Worm (Caenorhabditis elegans) whole organism, L1 larva: ENCODE measurements around the gene kup-1.

Experiments
- C16A3.4 ChIP-seq: fragments of 150-350 bp; optimal IDR thresholded peaks from 2 replicates; lab custom pipeline; 2014; ENCODE audit warnings: missing biosample characterization, missing genetic modification characterization
- Y116A8C.19 ChIP-seq: sonication (generic microtip); optimal IDR thresholded peaks from 2 replicates; lab custom pipeline; 2016; ENCODE audit warnings: missing compliant biosample characterization, missing genetic modification characterization, borderline replicate concordance
- aha-1 ChIP-seq: fragments of 150-350 bp; optimal IDR thresholded peaks from 2 replicates; lab custom pipeline; 2014; ENCODE audit warnings: missing biosample characterization, missing genetic modification characterization
- aly-2 ChIP-seq: fragments of 150-350 bp; optimal IDR thresholded peaks from 2 replicates; lab custom pipeline; 2014; ENCODE audit warnings: missing biosample characterization, missing genetic modification characterization
- ceh-63 ChIP-seq: fragments of 200-800 bp; sonication (Bioruptor generic); optimal IDR thresholded peaks from 2 replicates; lab custom pipeline; 2018; ENCODE audit warnings: mild to moderate bottlenecking, missing genetic modification characterization, missing compliant biosample characterization
- ceh-8 ChIP-seq: fragments of 200-800 bp; sonication (Bioruptor generic); optimal IDR thresholded peaks from 2 replicates; lab custom pipeline; 2018; ENCODE audit warnings: mild to moderate bottlenecking, missing genetic modification characterization, moderate library complexity, missing compliant biosample characterization
- ceh-82 ChIP-seq, 3 experiments: fragments of 150-350 bp in 1 of 3; sonication (generic microtip) in 2 of 3; optimal IDR thresholded peaks; 2 replicates each; lab custom pipeline; 2014 to 2017; ENCODE audit warnings: missing biosample characterization in 3 of 3, missing genetic modification characterization in 3 of 3
- ceh-88 ChIP-seq: fragments of 200-800 bp; sonication (Bioruptor generic); IDR thresholded peaks from 2 replicates; pipeline ENCODE4 v1.3.6; 2022; ENCODE audit warnings: missing genetic modification characterization, missing compliant biosample characterization
- ces-1 ChIP-seq: fragments of 150-350 bp; optimal IDR thresholded peaks from 2 replicates; lab custom pipeline; 2014; ENCODE audit warnings: missing biosample characterization, missing genetic modification reagents, missing genetic modification characterization
- efl-1 ChIP-seq, 4 experiments: fragments of 150-350 bp; optimal IDR thresholded peaks in 3 of 4; peaks in 1 of 4; 1 replicate in 1 of 4; 2 replicates in 3 of 4; lab custom pipeline; 2014; ENCODE audit warnings: missing biosample characterization in 2 of 4, missing genetic modification characterization in 2 of 4, missing genetic modification reagents in 2 of 4
- egl-13 ChIP-seq: sonication (generic microtip); optimal IDR thresholded peaks from 2 replicates; lab custom pipeline; 2016; ENCODE audit warnings: missing genotype, missing genetic modification reagents, missing genetic modification characterization, missing compliant biosample characterization
- egl-27 ChIP-seq, 2 experiments: fragments of 150-350 bp in 1 of 2; sonication (generic microtip); optimal IDR thresholded peaks; 3 replicates each; lab custom pipeline; 2017 to 2018; ENCODE audit warnings: missing biosample characterization in 2 of 2, missing genetic modification characterization in 2 of 2, missing genetic modification reagents in 2 of 2
- fkh-10 ChIP-seq: sonication (generic microtip); optimal IDR thresholded peaks from 2 replicates; lab custom pipeline; 2017; ENCODE audit warnings: missing biosample characterization, missing genetic modification reagents, missing genetic modification characterization
- fkh-4 ChIP-seq: sonication (generic microtip); optimal IDR thresholded peaks from 2 replicates; lab custom pipeline; 2016; ENCODE audit warnings: missing compliant biosample characterization, missing genetic modification characterization, borderline replicate concordance
- fkh-8 ChIP-seq: sonication (generic microtip); optimal IDR thresholded peaks from 2 replicates; lab custom pipeline; 2016; ENCODE audit warnings: mild to moderate bottlenecking, missing genetic modification characterization, missing compliant biosample characterization
- fos-1 ChIP-seq: fragments of 150-350 bp; optimal IDR thresholded peaks from 2 replicates; lab custom pipeline; 2014; ENCODE audit warnings: missing biosample characterization, missing genetic modification characterization
- hlh-17 ChIP-seq: fragments of 200-800 bp; sonication (Bioruptor generic); optimal IDR thresholded peaks from 2 replicates; lab custom pipeline; 2018; ENCODE audit warnings: missing genetic modification characterization, mild to moderate bottlenecking, missing compliant biosample characterization, moderate library complexity, borderline replicate concordance
- isw-1 ChIP-seq: fragments of 200-800 bp; sonication (Bioruptor generic); IDR thresholded peaks from 2 replicates; pipeline ENCODE4 v1.3.6; 2022; ENCODE audit warnings: missing genetic modification characterization, missing compliant biosample characterization
- jun-1 ChIP-seq: fragments of 150-350 bp; optimal IDR thresholded peaks from 2 replicates; lab custom pipeline; 2014; ENCODE audit warnings: missing biosample characterization, missing genetic modification reagents, missing genetic modification characterization
- lin-14 ChIP-seq: fragments of 200-800 bp; sonication (Bioruptor generic); optimal IDR thresholded peaks from 2 replicates; lab custom pipeline; 2018; ENCODE audit warnings: mild to moderate bottlenecking, missing genetic modification characterization, moderate library complexity, missing compliant biosample characterization
- lin-15B ChIP-seq: fragments of 150-350 bp; sonication (generic microtip); optimal IDR thresholded peaks from 3 replicates; lab custom pipeline; 2014; ENCODE audit warnings: missing biosample characterization, missing genetic modification characterization
- lin-35 ChIP-seq, 2 experiments: fragments of 150-350 bp; optimal IDR thresholded peaks; 2 replicates each; lab custom pipeline; 2014; ENCODE audit warnings: missing biosample characterization in 2 of 2, missing genetic modification characterization in 2 of 2, missing genetic modification reagents in 2 of 2
- lin-39 ChIP-seq: fragments of 150-350 bp; optimal IDR thresholded peaks from 2 replicates; lab custom pipeline; 2014; ENCODE audit warnings: missing biosample characterization, missing genetic modification reagents, missing genetic modification characterization
- lsy-2 ChIP-seq, 2 experiments: fragments of 150-350 bp; optimal IDR thresholded peaks; 2 replicates each; lab custom pipeline; 2014; ENCODE audit warnings: missing biosample characterization in 2 of 2, missing genetic modification characterization in 2 of 2
- mep-1 ChIP-seq: fragments of 150-350 bp; optimal IDR thresholded peaks from 2 replicates; lab custom pipeline; 2014; ENCODE audit warnings: missing biosample characterization, missing genetic modification characterization
- nhr-11 ChIP-seq: fragments of 150-350 bp; optimal IDR thresholded peaks from 2 replicates; lab custom pipeline; 2014; ENCODE audit warnings: missing biosample characterization, missing genetic modification characterization
- nhr-12 ChIP-seq: sonication (generic microtip); optimal IDR thresholded peaks from 2 replicates; lab custom pipeline; 2017; ENCODE audit warnings: missing biosample characterization, missing genetic modification characterization
- nhr-237 ChIP-seq: fragments of 150-350 bp; optimal IDR thresholded peaks from 2 replicates; lab custom pipeline; 2014; ENCODE audit warnings: missing biosample characterization, missing genetic modification characterization
- nhr-28 ChIP-seq: fragments of 150-350 bp; optimal IDR thresholded peaks from 2 replicates; lab custom pipeline; 2014; ENCODE audit warnings: missing biosample characterization, missing genetic modification characterization
- nhr-71 ChIP-seq: sonication (generic microtip); optimal IDR thresholded peaks from 2 replicates; lab custom pipeline; 2016; ENCODE audit warnings: mild to moderate bottlenecking, missing genetic modification characterization, moderate library complexity, missing compliant biosample characterization
- nhr-76 ChIP-seq: sonication (generic microtip); optimal IDR thresholded peaks from 2 replicates; lab custom pipeline; 2017; ENCODE audit warnings: missing biosample characterization, missing genetic modification characterization
- nhr-77 ChIP-seq: fragments of 150-350 bp; optimal IDR thresholded peaks from 2 replicates; lab custom pipeline; 2014; ENCODE audit warnings: missing biosample characterization, missing genetic modification characterization
- nhr-84 ChIP-seq: sonication (generic microtip); optimal IDR thresholded peaks from 2 replicates; lab custom pipeline; 2017; ENCODE audit warnings: missing biosample characterization, missing genetic modification characterization
- pag-3 ChIP-seq: sonication (generic microtip); optimal IDR thresholded peaks from 2 replicates; lab custom pipeline; 2017; ENCODE audit warnings: missing genetic modification characterization, mild to moderate bottlenecking, missing compliant biosample characterization, antibody characterized with exemption, borderline replicate concordance; ENCODE audit not compliant: insufficient read depth
- pax-3 ChIP-seq: fragments of 200-800 bp; sonication (Bioruptor generic); optimal IDR thresholded peaks from 2 replicates; lab custom pipeline; 2018; ENCODE audit warnings: mild to moderate bottlenecking, missing genetic modification characterization, moderate library complexity, missing compliant biosample characterization
- pqm-1 ChIP-seq: sonication (generic microtip); optimal IDR thresholded peaks from 3 replicates; lab custom pipeline; 2017; ENCODE audit warnings: missing biosample characterization, missing genetic modification characterization
- rnt-1 ChIP-seq: sonication (generic microtip); optimal IDR thresholded peaks from 2 replicates; lab custom pipeline; 2016; ENCODE audit warnings: mild to moderate bottlenecking, missing genetic modification characterization, moderate library complexity, missing compliant biosample characterization
- skn-1 ChIP-seq: fragments of 150-350 bp; optimal IDR thresholded peaks from 2 replicates; lab custom pipeline; 2014; ENCODE audit warnings: missing biosample characterization, missing genetic modification characterization
- snpc-4 ChIP-seq: fragments of 150-350 bp; optimal IDR thresholded peaks from 2 replicates; lab custom pipeline; 2014; ENCODE audit warnings: missing biosample characterization, missing genetic modification characterization
- snu-23 ChIP-seq: sonication (generic microtip); optimal IDR thresholded peaks from 2 replicates; lab custom pipeline; 2016; ENCODE audit warnings: missing genetic modification characterization, missing compliant biosample characterization
- sup-37 ChIP-seq: fragments of 200-800 bp; sonication (Bioruptor generic); optimal IDR thresholded peaks from 2 replicates; lab custom pipeline; 2018; ENCODE audit warnings: mild to moderate bottlenecking, missing genetic modification characterization, missing compliant biosample characterization
- tlp-1 ChIP-seq: fragments of 150-350 bp; optimal IDR thresholded peaks from 2 replicates; lab custom pipeline; 2014; ENCODE audit warnings: missing biosample characterization, missing genetic modification characterization
- unc-130 ChIP-seq: fragments of 150-350 bp; optimal IDR thresholded peaks from 2 replicates; lab custom pipeline; 2017; ENCODE audit warnings: missing biosample characterization, missing genetic modification characterization, inconsistent platforms
- unc-30 ChIP-seq: sonication (generic microtip); optimal IDR thresholded peaks from 2 replicates; lab custom pipeline; 2017; ENCODE audit warnings: missing biosample characterization, missing genetic modification characterization
- unc-86 ChIP-seq: sonication (generic microtip); optimal IDR thresholded peaks from 2 replicates; lab custom pipeline; 2016; ENCODE audit warnings: missing genetic modification characterization, missing compliant biosample characterization
- zag-1 ChIP-seq: fragments of 150-350 bp; optimal IDR thresholded peaks from 2 replicates; lab custom pipeline; 2014; ENCODE audit warnings: missing biosample characterization, missing genetic modification characterization
- zip-4 ChIP-seq: fragments of 200-800 bp; sonication (Bioruptor generic); optimal IDR thresholded peaks from 2 replicates; lab custom pipeline; 2018; ENCODE audit warnings: mild to moderate bottlenecking, missing genetic modification characterization, moderate library complexity, missing compliant biosample characterization

kup-1 gene

ce11 chrV:11986078-11986869 lies 54.4 kb downstream of the kup-1 start (continued):
- no peak for TF ChIP-seq unc-130 (tag; lab: Kevin White, UChicago)
- no peak for TF ChIP-seq snpc-4
- TF ChIP-seq nhr-76: no peak

ce11 chrV:11985384-11985783 lies 55.3 kb downstream of the kup-1 start, which contains the start of gene mans-2:
Gene mans-2 (minus strand): TSS chrV:11985484.
- no peak for TF ChIP-seq Y116A8C.19 (tag; lab: Kevin White, UChicago)
- no peak for TF ChIP-seq ceh-88 (GFP tag; lab: Robert Waterston, UW)
- TF ChIP-seq nhr-71: no peak
- TF ChIP-seq unc-30 (tag; lab: Kevin White, UChicago): no peak
- TF ChIP-seq lin-35 (GFP tag; optimal IDR thresholded peaks at IDR 0.05; lab: Kevin White, UChicago): no peak
- no peak for TF ChIP-seq lin-14 (GFP tag; lab: Kevin White, UChicago)
- no peak for TF ChIP-seq isw-1 (GFP tag; lab: Robert Waterston, UW)
- TF ChIP-seq, all 84 proteins: peak for 0

- peak; percentile 52 for TF ChIP-seq isw-1 (GFP tag; lab: Robert Waterston, UW)
- TF ChIP-seq zag-1 (tag; lab: Kevin White, UChicago): no peak
- TF ChIP-seq pqm-1 (tag; lab: Kevin White, UChicago): no peak
- TF ChIP-seq efl-1 (optimal IDR thresholded peaks at IDR 0.05; lab: Kevin White, UChicago): peak; percentile 92 to 98
- peak; percentile 91 to 99 for TF ChIP-seq efl-1 (GFP tag; optimal IDR thresholded peaks at IDR 0.05 in 1 of 2; lab: Kevin White, UChicago)
- peak; percentile 24 for TF ChIP-seq unc-86 (tag; lab: Kevin White, UChicago)
- TF ChIP-seq ceh-82 (tag; optimal IDR thresholded peaks at IDR 0.05; lab: Kevin White, UChicago): peak; percentile 41 to 76 (median 71)
- TF ChIP-seq aly-2: peak; percentile 21
- no peak for TF ChIP-seq fkh-10 (GFP tag; lab: Kevin White, UChicago)
- TF ChIP-seq rnt-1 (tag; lab: Kevin White, UChicago): peak; percentile 56
- no peak for TF ChIP-seq ces-1
- no peak for TF ChIP-seq pag-3 (tag; lab: Kevin White, UChicago)
- peak; percentile 44 for TF ChIP-seq fkh-8 (tag; lab: Kevin White, UChicago)
- TF ChIP-seq jun-1 (tag; lab: Kevin White, UChicago): peak; percentile 1
- peak; percentile 94 for TF ChIP-seq snpc-4
- no peak for TF ChIP-seq nhr-11 (tag; lab: Kevin White, UChicago)
- TF ChIP-seq lin-39 (tag; lab: Kevin White, UChicago): no peak
- TF ChIP-seq egl-27 (tag; optimal IDR thresholded peaks at IDR 0.05; lab: Kevin White, UChicago): no peak
- TF ChIP-seq sup-37: no peak
- TF ChIP-seq tlp-1: no peak
- TF ChIP-seq ceh-8: no peak
- no peak for TF ChIP-seq hlh-17 (GFP tag; lab: Kevin White, UChicago)
- TF ChIP-seq lin-15B (tag; lab: Kevin White, UChicago): peak; percentile 83
- peak; percentile 68 for TF ChIP-seq snu-23 (GFP tag; lab: Kevin White, UChicago)
- TF ChIP-seq nhr-84 (tag; lab: Kevin White, UChicago): no peak
- no peak for TF ChIP-seq nhr-28 (tag; lab: Kevin White, UChicago)
- peak; percentile 74 for TF ChIP-seq mep-1 (tag; lab: Kevin White, UChicago)
- TF ChIP-seq ceh-63 (GFP tag; lab: Kevin White, UChicago): no peak
- TF ChIP-seq fkh-4 (tag; lab: Kevin White, UChicago): no peak
- TF ChIP-seq nhr-77 (tag; lab: Kevin White, UChicago): peak; percentile 34
- no peak for TF ChIP-seq zip-4 (GFP tag; lab: Kevin White, UChicago)
- no peak for TF ChIP-seq aha-1 (tag; lab: Kevin White, UChicago)
- TF ChIP-seq egl-13 (tag; lab: Kevin White, UChicago): no peak
- TF ChIP-seq C16A3.4 (tag; lab: Kevin White, UChicago): peak; percentile 73
- TF ChIP-seq nhr-12 (tag; lab: Kevin White, UChicago): no peak
- TF ChIP-seq fos-1: peak; percentile 47
- TF ChIP-seq nhr-237 (tag; lab: Kevin White, UChicago): no peak
- TF ChIP-seq pax-3 (tag; lab: Kevin White, UChicago): no peak
- peak; percentile 66 to 88 for TF ChIP-seq lsy-2 (tag; optimal IDR thresholded peaks at IDR 0.05; lab: Kevin White, UChicago)
- peak; percentile 99 for TF ChIP-seq skn-1 (tag; lab: Kevin White, UChicago)
- peak; percentile 91 to 97 for TF ChIP-seq lin-35 (GFP tag; optimal IDR thresholded peaks at IDR 0.05; lab: Kevin White, UChicago)
These were observed 58.4 kb downstream of the kup-1 start, which contains the start of gene rpt-1 for ce11 chrV:11982309-11982708. Gene rpt-1 (minus strand): TSS chrV:11982397.
